Fruit fly (Drosophila melanogaster): Measurements from ENCODE around the gene CG15177.
A peak's percentile ranks its signal among the peaks of the same experiment; 100 is the strongest.

CG15177 gene

dm6 chr3R:6646740-6647139 lies 17.6 kb upstream of the CG15177 start, which contains the start of gene Taf1 (continued):
- TF ChIP-seq pho (GFP tag; optimal IDR thresholded peaks at IDR 0.05): peak; percentile 10
- peak; percentile 52 for TF ChIP-seq CG13287 (GFP tag; IDR thresholded peaks at IDR 0.05; ENCODE audit: partially characterized antibody)
- TF ChIP-seq CG9932 (GFP tag; IDR thresholded peaks at IDR 0.05): peak; percentile 23; the same call in 1 of the 2 replicates
- no peak for TF ChIP-seq CG16863 (GFP tag; optimal IDR thresholded peaks at IDR 0.05)
- peak; percentile 64 for TF ChIP-seq HmgZ (tag; optimal IDR thresholded peaks at IDR 0.05)
- TF ChIP-seq CG3847 (GFP tag; IDR thresholded peaks at IDR 0.05): peak; percentile 56
- TF ChIP-seq lmd (GFP tag; IDR thresholded peaks at IDR 0.05): no peak
- TF ChIP-seq HmgD (GFP tag; optimal IDR thresholded peaks at IDR 0.05): peak; percentile 68
- TF ChIP-seq CG12659 (GFP tag; optimal IDR thresholded peaks at IDR 0.05): peak; percentile 73
- TF ChIP-seq CG13624 (GFP tag; optimal IDR thresholded peaks at IDR 0.05): peak; percentile 36
- peak; percentile 94 for TF ChIP-seq pzg (GFP tag; optimal IDR thresholded peaks at IDR 0.05)
- peak; percentile 55 for TF ChIP-seq Bgb (GFP tag; IDR thresholded peaks at IDR 0.05; ENCODE audit: partially characterized antibody)
- peak; percentile 40; the same call in 1 of the 2 replicates for TF ChIP-seq Dref (GFP tag; IDR thresholded peaks at IDR 0.05)
- TF ChIP-seq BEAF-32 (GFP tag; optimal IDR thresholded peaks at IDR 0.05): peak; percentile 47
- TF ChIP-seq CG9797 (GFP tag; optimal IDR thresholded peaks at IDR 0.05): peak; percentile 94

- peak; percentile 49 for TF ChIP-seq GATAe (GFP tag; conservative IDR thresholded peaks at IDR 0.05)
- peak; percentile 23 for TF ChIP-seq grn (GFP tag; optimal IDR thresholded peaks at IDR 0.05)
- no peak for TF ChIP-seq lbe (GFP tag; optimal IDR thresholded peaks at IDR 0.05)
- no peak for TF ChIP-seq BtbVII (GFP tag; optimal IDR thresholded peaks at IDR 0.05)
- no peak for TF ChIP-seq HmgD (GFP tag; optimal IDR thresholded peaks at IDR 0.05)
- peak; percentile 85 for TF ChIP-seq D19B (GFP tag; optimal IDR thresholded peaks at IDR 0.05)
- TF ChIP-seq CG32532 (GFP tag; IDR thresholded peaks at IDR 0.05): no peak
- TF ChIP-seq Ets65A (GFP tag): peak; percentile 11
- TF ChIP-seq Meics (GFP tag; optimal IDR thresholded peaks at IDR 0.05): no peak
- no peak for TF ChIP-seq yki (optimal IDR thresholded peaks at IDR 0.05)
- TF ChIP-seq exex (tag; optimal IDR thresholded peaks at IDR 0.05): peak; percentile 13
These were observed 15.2 kb upstream of the CG15177 start, which contains the start of gene Ass for dm6 chr3R:6644334-6644733. TSS of gene Ass (minus strand) at chr3R:6644434.

DNA sequence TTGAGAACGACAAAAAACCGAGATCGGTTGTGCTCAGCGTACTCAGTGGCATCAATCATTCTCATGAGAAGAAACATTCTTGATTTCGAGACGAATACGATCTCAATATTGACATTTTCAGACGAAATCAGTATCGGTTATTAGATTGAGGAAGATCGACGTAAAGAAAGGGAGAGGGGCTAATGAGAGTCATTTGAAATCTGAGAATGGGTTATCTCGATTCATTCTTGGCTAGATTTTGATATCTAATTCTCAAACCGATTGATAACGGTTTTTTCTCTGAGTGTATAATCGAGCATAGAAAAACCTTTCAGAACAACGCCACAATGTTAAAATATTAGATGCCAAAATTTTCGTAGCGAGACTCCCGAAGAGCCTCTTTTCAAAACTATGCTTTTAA lies 11.8 kb upstream of the CG15177 start, which contains the start of gene CG31286:
TSS of gene CG31286 (plus strand) at position 301 of the 400 bp plus-strand sequence.
- TF ChIP-seq wek (GFP tag; optimal IDR thresholded peaks at IDR 0.05) (no peak), toy (GFP tag; IDR thresholded peaks at IDR 0.05) (no peak), Awh (GFP tag; IDR thresholded peaks at IDR 0.05) (no peak), H15 (GFP tag; IDR thresholded peaks at IDR 0.05) (no peak), Oaz (GFP tag; IDR thresholded peaks at IDR 0.05) (no peak), GATAe (GFP tag; conservative IDR thresholded peaks at IDR 0.05) (no peak)

DNA sequence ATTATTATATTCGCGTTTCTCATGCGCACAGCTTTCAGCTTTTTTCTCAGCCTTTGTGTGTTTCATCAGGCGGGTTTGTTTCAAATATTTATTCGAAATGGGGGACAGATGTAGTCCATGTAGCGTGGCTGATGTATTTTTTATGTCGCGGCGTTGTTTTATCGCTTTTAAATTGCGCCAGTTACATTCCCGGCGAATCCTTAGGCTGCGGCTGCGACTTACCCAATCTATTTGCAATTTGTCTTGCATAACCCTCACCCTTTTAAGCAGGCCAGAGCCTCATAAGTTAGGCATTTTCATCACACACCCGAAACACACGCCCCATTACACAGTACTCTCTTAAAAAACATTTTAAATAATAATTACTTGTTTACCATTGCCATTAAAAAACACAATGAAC lies 730 bp upstream of the CG15177 start, which contains the start of gene sunz:
TSS of gene sunz (plus strand) at position 301 of the 400 bp plus-strand sequence.
- TF ChIP-seq sr (GFP tag; IDR thresholded peaks at IDR 0.05) (no peak), CG4730 (GFP tag; IDR thresholded peaks at IDR 0.05) (no peak), CG8765 (GFP tag; IDR thresholded peaks at IDR 0.05) (no peak), E2f2 (GFP tag; IDR thresholded peaks at IDR 0.05) (no peak), kah (GFP tag; optimal IDR thresholded peaks at IDR 0.05) (no peak)

- TF ChIP-seq bsh (GFP tag; optimal IDR thresholded peaks at IDR 0.05) (no peak), CG18262 (tag; optimal IDR thresholded peaks at IDR 0.05) (no peak), cad (GFP tag; optimal IDR thresholded peaks at IDR 0.05) (no peak), CG7745 (tag; optimal IDR thresholded peaks at IDR 0.05) (no peak), B-H1 (GFP tag; IDR thresholded peaks at IDR 0.05) (no peak), dimm (GFP tag; IDR thresholded peaks at IDR 0.05) (no peak)
These were observed 1.3 kb downstream of the CG15177 start, which contains the start of gene sowi for dm6 chr3R:6627800-6628199. TSS of gene sowi (minus strand) at chr3R:6627900.
